Worm (Caenorhabditis elegans): ENCODE data around the gene rsp-5.

DNA sequence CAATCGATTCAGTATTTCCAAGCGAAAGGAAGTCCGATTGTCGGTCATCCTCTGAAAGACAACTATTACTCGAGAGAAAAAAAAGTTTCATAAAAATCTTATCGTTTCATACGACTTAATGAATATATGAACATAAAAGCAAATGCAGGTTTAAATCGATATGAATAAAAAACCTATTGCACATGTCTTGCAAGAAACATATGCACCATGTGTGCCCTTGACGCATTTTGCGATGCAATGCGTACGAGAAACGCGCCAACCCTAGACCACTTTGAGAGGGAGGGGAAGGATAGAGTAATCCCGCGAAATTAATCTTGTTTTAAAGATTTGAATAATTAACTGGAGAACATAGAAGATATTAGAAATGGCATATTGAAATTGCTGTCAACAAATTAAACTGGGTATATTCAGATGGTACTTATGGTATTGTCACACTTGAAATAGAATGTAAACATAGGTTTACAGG, 36.6 kb upstream of the rsp-5 start, which contains the start of gene atg-16.2:
- TF ChIP-seq med-1 (GFP tag; optimal IDR thresholded peaks at IDR 0.05; ENCODE audit: insufficient read depth) (peak; percentile 24), klf-2 (GFP tag; conservative IDR thresholded peaks at IDR 0.05) (no peak), ref-1 (GFP tag; conservative IDR thresholded peaks at IDR 0.05) (no peak), cog-1 (tag; optimal IDR thresholded peaks at IDR 0.05) (peak; percentile 22), ztf-23 (GFP tag; IDR thresholded peaks at IDR 0.05) (peak; percentile 39; the same call in 1 of the 2 replicates), tab-1 (GFP tag; IDR thresholded peaks at IDR 0.05) (no peak), flt-1 (GFP tag; IDR thresholded peaks at IDR 0.05) (no peak), T22C8.4 (GFP tag; IDR thresholded peaks at IDR 0.05) (no peak)
